Fruit fly (Drosophila melanogaster) S2 (cell line): ENCODE measurements around the gene Best2.

Experiments
- CG8478 ChIP-seq: fragments of >200 bp; optimal IDR thresholded peaks from 2 replicates; lab custom pipeline; 2018
- CTCF ChIP-seq, 2 experiments: fragments of >200 bp; optimal IDR thresholded peaks; 2 replicates each; lab custom pipeline; 2018

DNA sequence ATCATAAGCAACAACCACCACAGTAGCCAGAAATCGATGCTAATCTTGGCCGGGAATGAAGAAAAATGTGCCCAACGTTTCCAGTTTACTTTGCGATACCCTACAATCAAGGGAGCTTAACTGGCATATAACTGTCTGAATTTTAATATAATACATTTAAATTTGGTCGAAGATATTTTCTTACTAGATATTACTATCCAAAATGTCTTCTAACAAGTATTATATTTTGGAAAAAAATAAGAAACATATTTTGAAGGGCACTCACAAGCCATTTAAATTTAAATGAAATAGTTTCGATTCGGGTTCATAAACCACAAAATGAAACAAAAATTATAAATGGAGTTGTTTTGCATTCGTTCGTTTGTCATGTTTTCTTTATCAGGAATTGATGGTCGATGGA, 13.8 kb upstream of the Best2 start:
- TF ChIP-seq CTCF (optimal IDR thresholded peaks at IDR 0.05; lab: Kevin White, UChicago) (no peak), CG8478 (lab: Kevin White, UChicago) (no peak)
